Fruit fly (Drosophila melanogaster) whole organism, embryonic: Measurements from ENCODE around the gene CG32095.

ENCODE experiments used
- Antp ChIP-seq: fragments of 200-800 bp; sonication (Bioruptor generic); optimal IDR thresholded peaks from 3 replicates; lab custom pipeline; 2016; ENCODE audit warnings: missing biosample characterization, missing genetic modification characterization
- B-H1 ChIP-seq: fragments of 200-800 bp; sonication (Bioruptor generic); IDR thresholded peaks from 3 replicates; pipeline ENCODE4 v1.3.6; 2022; ENCODE audit warnings: missing biosample characterization, missing genetic modification characterization
- Blimp-1 ChIP-seq: fragments of 200-800 bp; sonication (Bioruptor generic); optimal IDR thresholded peaks from 3 replicates; lab custom pipeline; 2018; ENCODE audit warnings: missing biosample characterization, missing genetic modification characterization, mild to moderate bottlenecking, moderate library complexity, missing genetic modification reagents
- CG10274 ChIP-seq: fragments of 200-800 bp; sonication (Bioruptor generic); optimal IDR thresholded peaks from 3 replicates; lab custom pipeline; 2017; ENCODE audit warnings: missing biosample characterization, mild to moderate bottlenecking, missing genetic modification characterization
- CG10979 ChIP-seq: fragments of 200-800 bp; sonication (Bioruptor generic); optimal IDR thresholded peaks from 2 replicates; lab custom pipeline; 2018; ENCODE audit warnings: missing biosample characterization, mild to moderate bottlenecking, missing genetic modification characterization, moderate library complexity
- CG11695 ChIP-seq: fragments of 200-800 bp; sonication (Bioruptor generic); IDR thresholded peaks from 3 replicates; pipeline ENCODE4 v1.3.6; 2022; ENCODE audit warnings: missing biosample characterization, missing genetic modification characterization
- CG13296 ChIP-seq: fragments of 200-800 bp; sonication (Bioruptor generic); optimal IDR thresholded peaks from 3 replicates; lab custom pipeline; 2018; ENCODE audit warnings: missing biosample characterization, mild to moderate bottlenecking, missing genetic modification characterization
- CG17361 ChIP-seq: fragments of 200-800 bp; sonication (Bioruptor generic); IDR thresholded peaks from 3 replicates; pipeline ENCODE4 v1.3.6; 2022; ENCODE audit warnings: missing biosample characterization, missing genetic modification characterization
- CG18599 ChIP-seq: fragments of 200-800 bp; sonication (Bioruptor generic); optimal IDR thresholded peaks from 3 replicates; lab custom pipeline; 2017; ENCODE audit warnings: missing biosample characterization, missing genetic modification characterization, mild to moderate bottlenecking, moderate library complexity, missing genetic modification reagents
- CG2199 ChIP-seq: fragments of 200-800 bp; sonication (Bioruptor generic); IDR thresholded peaks from 3 replicates; pipeline ENCODE4 v1.3.6; 2022; ENCODE audit warnings: missing biosample characterization, missing genetic modification characterization
- CG31441 ChIP-seq: fragments of 200-800 bp; sonication (Bioruptor generic); IDR thresholded peaks from 2 replicates; pipeline ENCODE4 v1.3.6; 2022; ENCODE audit warnings: missing biosample characterization, missing genetic modification characterization
- CG32772 ChIP-seq: fragments of 200-800 bp; sonication (Bioruptor generic); IDR thresholded peaks from 2 replicates; pipeline ENCODE4 v1.3.6; 2022; ENCODE audit warnings: missing biosample characterization, missing genetic modification characterization
- CG3281 ChIP-seq: fragments of 200-800 bp; sonication (Bioruptor generic); optimal IDR thresholded peaks from 3 replicates; lab custom pipeline; 2017; ENCODE audit warnings: missing biosample characterization, mild to moderate bottlenecking, missing genetic modification characterization
- CG34422 ChIP-seq: fragments of 200-800 bp; sonication (Bioruptor generic); IDR thresholded peaks from 3 replicates; pipeline ENCODE4 v1.3.6; 2022; ENCODE audit warnings: missing biosample characterization, missing genetic modification characterization
- CG3847 ChIP-seq: fragments of 200-800 bp; sonication (Bioruptor generic); IDR thresholded peaks from 2 replicates; pipeline ENCODE4 v1.3.6; 2022; ENCODE audit warnings: missing biosample characterization, missing genetic modification characterization
- CG5180 ChIP-seq: fragments of 200-800 bp; sonication (Bioruptor generic); optimal IDR thresholded peaks from 3 replicates; lab custom pipeline; 2017; ENCODE audit warnings: missing biosample characterization, missing genetic modification characterization, mild to moderate bottlenecking, moderate library complexity, missing genetic modification reagents
- CG9817 ChIP-seq: fragments of 200-800 bp; sonication (Bioruptor generic); optimal IDR thresholded peaks from 2 replicates; lab custom pipeline; 2018; ENCODE audit warnings: missing biosample characterization, mild to moderate bottlenecking, missing genetic modification characterization, moderate library complexity
- Camta ChIP-seq: fragments of 200-800 bp; sonication (Bioruptor generic); optimal IDR thresholded peaks from 2 replicates; lab custom pipeline; 2016; ENCODE audit warnings: missing biosample characterization, missing genetic modification characterization
- CoRest ChIP-seq: fragments of 200-800 bp; sonication (Bioruptor generic); optimal IDR thresholded peaks from 3 replicates; lab custom pipeline; 2018; ENCODE audit warnings: missing biosample characterization, mild to moderate bottlenecking, missing genetic modification characterization, moderate library complexity
- Dad ChIP-seq: fragments of 200-800 bp; sonication (Bioruptor generic); optimal IDR thresholded peaks from 3 replicates; lab custom pipeline; 2016; ENCODE audit warnings: missing biosample characterization, missing genetic modification characterization
- Dbx ChIP-seq: fragments of 200-800 bp; sonication (Bioruptor generic); IDR thresholded peaks from 3 replicates; pipeline ENCODE4 v1.3.6; 2022; ENCODE audit warnings: missing biosample characterization, missing genetic modification characterization
- Dek ChIP-seq: fragments of 200-800 bp; sonication (Bioruptor generic); optimal IDR thresholded peaks from 3 replicates; lab custom pipeline; 2019; ENCODE audit warnings: missing biosample characterization, mild to moderate bottlenecking, missing genetic modification characterization, moderate library complexity
- Dfd ChIP-seq, 2 experiments: fragments of >200 bp; optimal IDR thresholded peaks; 2 replicates each; lab custom pipeline; 2017; ENCODE audit warnings: missing biosample characterization in 2 of 2, missing genetic modification characterization in 2 of 2
- Dip3 ChIP-seq: fragments of 200-800 bp; sonication (Bioruptor generic); optimal IDR thresholded peaks from 3 replicates; lab custom pipeline; 2016; ENCODE audit warnings: missing biosample characterization, missing genetic modification characterization
- Dp ChIP-seq: fragments of 200-800 bp; sonication (Bioruptor generic); optimal IDR thresholded peaks from 2 replicates; lab custom pipeline; 2018; ENCODE audit warnings: missing biosample characterization, mild to moderate bottlenecking, missing genetic modification characterization, moderate library complexity
- Eip74EF ChIP-seq, 2 experiments: fragments of 200-800 bp in 1 of 2; fragments of >200 bp in 1 of 2; sonication (Bioruptor generic) in 1 of 2; optimal IDR thresholded peaks; 2 replicates each; lab custom pipeline; 2017 to 2019; ENCODE audit warnings: missing biosample characterization in 2 of 2, missing genetic modification characterization in 2 of 2, mild to moderate bottlenecking in 1 of 2, moderate library complexity in 1 of 2
- Elba2 ChIP-seq: fragments of 200-800 bp; sonication (Bioruptor generic); optimal IDR thresholded peaks from 3 replicates; lab custom pipeline; 2016; ENCODE audit warnings: missing biosample characterization, missing genetic modification characterization
- Ets65A ChIP-seq: fragments of 200-800 bp; sonication (Bioruptor generic); peaks from one replicate; lab custom pipeline; 2016; ENCODE audit warnings: missing biosample characterization, missing genetic modification characterization
- H15 ChIP-seq: fragments of 200-800 bp; sonication (Bioruptor generic); IDR thresholded peaks from 3 replicates; pipeline ENCODE4 v1.3.6; 2022; ENCODE audit warnings: missing biosample characterization, missing genetic modification characterization
- Hand ChIP-seq: fragments of 200-800 bp; sonication (Bioruptor generic); optimal IDR thresholded peaks from 2 replicates; lab custom pipeline; 2017; ENCODE audit warnings: mild to moderate bottlenecking, missing biosample characterization, missing genetic modification reagents, missing genetic modification characterization
- Hr51 ChIP-seq, 2 experiments: fragments of 200-800 bp; sonication (Bioruptor generic); optimal IDR thresholded peaks; 2 replicates in 1 of 2; 3 replicates in 1 of 2; lab custom pipeline; 2016 to 2018; ENCODE audit warnings: missing biosample characterization in 2 of 2, missing genetic modification characterization in 2 of 2, mild to moderate bottlenecking in 1 of 2, moderate library complexity in 1 of 2
- Kr ChIP-seq: fragments of 200-800 bp; sonication (Bioruptor generic); optimal IDR thresholded peaks from 2 replicates; lab custom pipeline; 2017; ENCODE audit warnings: missing biosample characterization, mild to moderate bottlenecking, missing genetic modification characterization
- MESR4 ChIP-seq: fragments of 200-800 bp; sonication (Bioruptor generic); optimal IDR thresholded peaks from 2 replicates; lab custom pipeline; 2018; ENCODE audit warnings: missing biosample characterization, mild to moderate bottlenecking, missing genetic modification characterization, moderate library complexity
- Mad ChIP-seq: fragments of 200-800 bp; sonication (Bioruptor generic); optimal IDR thresholded peaks from 2 replicates; lab custom pipeline; 2016; ENCODE audit warnings: missing biosample characterization, missing genetic modification characterization
- Meics ChIP-seq: fragments of 200-800 bp; sonication (Bioruptor generic); optimal IDR thresholded peaks from 2 replicates; lab custom pipeline; 2017; ENCODE audit warnings: missing biosample characterization, mild to moderate bottlenecking, missing genetic modification characterization
- Nf-YC ChIP-seq: fragments of 200-800 bp; optimal IDR thresholded peaks from 3 replicates; lab custom pipeline; 2019; ENCODE audit warnings: missing biosample characterization, mild to moderate bottlenecking, missing genetic modification characterization, moderate library complexity
- NfI ChIP-seq: fragments of 200-800 bp; sonication (Bioruptor generic); optimal IDR thresholded peaks from 3 replicates; lab custom pipeline; 2018; ENCODE audit warnings: missing biosample characterization, mild to moderate bottlenecking, missing genetic modification characterization, moderate library complexity
- Scr ChIP-seq: fragments of 200-800 bp; sonication (Bioruptor generic); IDR thresholded peaks from 2 replicates; pipeline ENCODE4 v1.3.6; 2022; ENCODE audit warnings: missing biosample characterization, missing genetic modification characterization; ENCODE audit not compliant: partially characterized antibody
- Sox102F ChIP-seq: fragments of 200-800 bp; sonication (Bioruptor generic); optimal IDR thresholded peaks from 2 replicates; lab custom pipeline; 2018; ENCODE audit warnings: missing biosample characterization, mild to moderate bottlenecking, missing genetic modification characterization, moderate library complexity
- ato ChIP-seq: fragments of 200-800 bp; sonication (Bioruptor generic); IDR thresholded peaks from 2 replicates; pipeline ENCODE4 v1.3.6; 2022; ENCODE audit warnings: missing biosample characterization, missing genetic modification characterization; ENCODE audit not compliant: partially characterized antibody
- br ChIP-seq: fragments of >200 bp; optimal IDR thresholded peaks from 2 replicates; lab custom pipeline; 2017
- dmrt99B ChIP-seq: fragments of 200-800 bp; sonication (Bioruptor generic); optimal IDR thresholded peaks from 2 replicates; lab custom pipeline; 2018; ENCODE audit warnings: missing biosample characterization, mild to moderate bottlenecking, missing genetic modification characterization, moderate library complexity
- emc ChIP-seq: fragments of 200-800 bp; sonication (Bioruptor generic); optimal IDR thresholded peaks from 2 replicates; lab custom pipeline; 2016; ENCODE audit warnings: missing biosample characterization, missing genetic modification characterization
- en ChIP-seq: fragments of 200-800 bp; sonication (Bioruptor generic); optimal IDR thresholded peaks from 2 replicates; lab custom pipeline; 2016; ENCODE audit warnings: missing biosample characterization, missing genetic modification characterization
- knrl ChIP-seq: fragments of 200-800 bp; sonication (Bioruptor generic); IDR thresholded peaks from 3 replicates; pipeline ENCODE4 v1.3.6; 2022; ENCODE audit warnings: missing biosample characterization, missing genetic modification characterization; ENCODE audit not compliant: partially characterized antibody
- lab ChIP-seq: fragments of 200-800 bp; sonication (Bioruptor generic); optimal IDR thresholded peaks from 3 replicates; lab custom pipeline; 2017; ENCODE audit warnings: missing biosample characterization, missing genetic modification characterization, mild to moderate bottlenecking, moderate library complexity, missing genetic modification reagents
- nmo ChIP-seq: fragments of 200-800 bp; sonication (Bioruptor generic); optimal IDR thresholded peaks from 2 replicates; lab custom pipeline; 2018; ENCODE audit warnings: missing biosample characterization, mild to moderate bottlenecking, missing genetic modification characterization, moderate library complexity
- pnt ChIP-seq: fragments of 200-800 bp; sonication (Bioruptor generic); optimal IDR thresholded peaks from 3 replicates; lab custom pipeline; 2016; ENCODE audit warnings: missing biosample characterization, missing genetic modification characterization
- stwl ChIP-seq: fragments of 200-800 bp; sonication (Bioruptor generic); optimal IDR thresholded peaks from 3 replicates; lab custom pipeline; 2018; ENCODE audit warnings: missing biosample characterization, mild to moderate bottlenecking, missing genetic modification characterization, moderate library complexity
- tgo ChIP-seq: fragments of 200-800 bp; sonication (Bioruptor generic); IDR thresholded peaks from 3 replicates; pipeline ENCODE4 v1.3.6; 2022; ENCODE audit warnings: missing biosample characterization, missing genetic modification characterization
- wor ChIP-seq: fragments of 200-800 bp; sonication (Bioruptor generic); IDR thresholded peaks from 2 replicates; pipeline ENCODE4 v1.3.6; 2022; ENCODE audit warnings: missing biosample characterization, missing genetic modification characterization

The CG32095 gene

DNA sequence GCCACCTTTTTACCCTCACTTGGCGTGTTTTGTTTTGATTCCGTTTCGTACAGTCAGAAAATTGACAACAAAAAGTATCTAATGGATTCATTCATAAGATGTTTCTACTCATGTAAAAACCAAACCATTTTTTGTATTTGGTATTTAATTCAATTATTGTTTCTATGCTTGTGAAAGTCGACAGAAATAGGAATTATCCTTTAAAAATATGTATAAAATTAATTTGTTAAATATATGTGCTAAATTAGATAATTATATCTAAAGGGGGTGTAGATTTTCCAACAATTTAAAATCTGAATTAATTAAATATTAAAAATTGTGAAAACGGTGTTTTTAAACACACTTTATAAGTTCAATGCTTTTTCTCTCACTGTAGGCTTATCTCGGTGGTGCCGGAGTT lies 38.1 kb upstream of the CG32095 start (continued):
- TF ChIP-seq CG3281 (GFP tag; lab: Kevin White, UChicago) = peak; percentile 52
- TF ChIP-seq br (lab: Kevin White, UChicago) = no peak
- no peak for TF ChIP-seq MESR4 (GFP tag; lab: Kevin White, UChicago)
- peak; percentile 8 for TF ChIP-seq nmo
- TF ChIP-seq Dip3 (GFP tag; lab: Kevin White, UChicago) = no peak
- no peak for TF ChIP-seq CG3847 (GFP tag; lab: Robert Waterston, UW)
- TF ChIP-seq Elba2 (GFP tag; lab: Kevin White, UChicago) = no peak
- no peak for TF ChIP-seq CG10274 (GFP tag; lab: Kevin White, UChicago)
- peak; percentile 37; the same call in 1 of the 2 replicates for TF ChIP-seq CG31441 (GFP tag; lab: Robert Waterston, UW)
- TF ChIP-seq pnt (GFP tag; lab: Kevin White, UChicago) = no peak
- no peak for TF ChIP-seq stwl
- TF ChIP-seq Kr (GFP tag; lab: Kevin White, UChicago) = no peak
- TF ChIP-seq tgo (GFP tag; lab: Robert Waterston, UW) = no peak
- no peak for TF ChIP-seq CG2199
- TF ChIP-seq Dad = no peak
- no peak for TF ChIP-seq CG10979 (tag; lab: Kevin White, UChicago)
- TF ChIP-seq Eip74EF (GFP tag; optimal IDR thresholded peaks at IDR 0.05; lab: Kevin White, UChicago) = no peak
- TF ChIP-seq dmrt99B (tag; lab: Kevin White, UChicago) = peak; percentile 47
- peak; percentile 28 for TF ChIP-seq CG13296 (GFP tag; lab: Kevin White, UChicago)
- peak; percentile 19 for TF ChIP-seq CoRest (tag; lab: Kevin White, UChicago)
- TF ChIP-seq Dbx (GFP tag; lab: Robert Waterston, UW) = no peak
- TF ChIP-seq Dp = no peak
- TF ChIP-seq CG34422 (GFP tag; lab: Robert Waterston, UW) = no peak
- TF ChIP-seq Antp (GFP tag; lab: Kevin White, UChicago) = no peak
- no peak for TF ChIP-seq emc (GFP tag; lab: Kevin White, UChicago)
- no peak for TF ChIP-seq knrl
- TF ChIP-seq CG17361 (GFP tag; lab: Robert Waterston, UW) = peak; percentile 52; the same call in 1 of the 3 replicates
- TF ChIP-seq wor (GFP tag; lab: Robert Waterston, UW) = no peak
- TF ChIP-seq Nf-YC (tag; lab: Kevin White, UChicago) = peak; percentile 6
- TF ChIP-seq CG11695 (GFP tag; lab: Robert Waterston, UW) = no peak
- TF ChIP-seq CG9817 = no peak
- TF ChIP-seq CG5180 = peak; percentile 15
- peak; percentile 53 for TF ChIP-seq lab (GFP tag; lab: Kevin White, UChicago)
- TF ChIP-seq Camta (GFP tag; lab: Kevin White, UChicago) = no peak
- TF ChIP-seq Scr (GFP tag; lab: Robert Waterston, UW) = no peak
- no peak for TF ChIP-seq Dfd (GFP tag; optimal IDR thresholded peaks at IDR 0.05; lab: Kevin White, UChicago)
- no peak for TF ChIP-seq CG32772 (GFP tag; lab: Robert Waterston, UW)
- TF ChIP-seq B-H1 (GFP tag; lab: Robert Waterston, UW) = no peak
- peak; percentile 3 for TF ChIP-seq Sox102F (GFP tag; lab: Kevin White, UChicago)
- peak; percentile 60 for TF ChIP-seq Meics (GFP tag; lab: Kevin White, UChicago)
- no peak for TF ChIP-seq ato (GFP tag; lab: Robert Waterston, UW)
- peak; percentile 74 for TF ChIP-seq CG18599 (GFP tag; lab: Kevin White, UChicago)
- TF ChIP-seq Blimp-1 (GFP tag; lab: Kevin White, UChicago) = peak; percentile 13
- TF ChIP-seq H15 (GFP tag; lab: Robert Waterston, UW) = no peak
- no peak for TF ChIP-seq Mad (GFP tag; lab: Kevin White, UChicago)
- peak; percentile 17 for TF ChIP-seq Hand
- TF ChIP-seq Dek = peak; percentile 2
- no peak for TF ChIP-seq en (GFP tag; lab: Kevin White, UChicago)
- TF ChIP-seq NfI (GFP tag; lab: Kevin White, UChicago) = no peak
- TF ChIP-seq Ets65A (GFP tag; lab: Kevin White, UChicago) = no peak
- peak in 1 of 2 experiments; percentile 47 for TF ChIP-seq Hr51 (GFP tag; optimal IDR thresholded peaks at IDR 0.05; lab: Kevin White, UChicago)
